Fruit fly (Drosophila melanogaster): ENCODE data around the gene hth.
A peak's percentile ranks its signal among the peaks of the same experiment; 100 is the strongest.

hth gene

dm6 chr3R:10675101-10675500 is 35.7 kb upstream of the hth start (continued):
- no peak for TF ChIP-seq repo (GFP tag; optimal IDR thresholded peaks at IDR 0.05)
- TF ChIP-seq chif (GFP tag; optimal IDR thresholded peaks at IDR 0.05) = peak; percentile 22 to 38
- peak; percentile 26 for TF ChIP-seq oc (tag; optimal IDR thresholded peaks at IDR 0.05)
- no peak for TF ChIP-seq CG17328 (GFP tag; IDR thresholded peaks at IDR 0.05)
- TF ChIP-seq CG13287 (GFP tag; IDR thresholded peaks at IDR 0.05; ENCODE audit: partially characterized antibody) = peak; percentile 92
- TF ChIP-seq amos (GFP tag; IDR thresholded peaks at IDR 0.05; ENCODE audit: partially characterized antibody) = peak; percentile 93
- TF ChIP-seq CG13894 (tag; optimal IDR thresholded peaks at IDR 0.05) = peak; percentile 56
- no peak for TF ChIP-seq wor (GFP tag; IDR thresholded peaks at IDR 0.05)
- TF ChIP-seq NfI (GFP tag; optimal IDR thresholded peaks at IDR 0.05) = peak; percentile 1
- TF ChIP-seq Sry-δ (GFP tag; optimal IDR thresholded peaks at IDR 0.05) = peak; percentile 52
- TF ChIP-seq slou (GFP tag; optimal IDR thresholded peaks at IDR 0.05) = peak; percentile 52
- TF ChIP-seq Jarid2 (GFP tag; optimal IDR thresholded peaks at IDR 0.05) = peak; percentile 30
- peak; percentile 82 for TF ChIP-seq Opbp (GFP tag; IDR thresholded peaks at IDR 0.05; ENCODE audit: partially characterized antibody)
- TF ChIP-seq sens (GFP tag) = peak; percentile 75
- TF ChIP-seq CG2712 (tag; optimal IDR thresholded peaks at IDR 0.05) = peak; percentile 65
- TF ChIP-seq E2f2 (GFP tag; IDR thresholded peaks at IDR 0.05) = peak; percentile 80
- TF ChIP-seq org-1 (GFP tag; optimal IDR thresholded peaks at IDR 0.05) = no peak
- peak; percentile 50 for TF ChIP-seq grn (GFP tag; optimal IDR thresholded peaks at IDR 0.05)
- peak; percentile 35 for TF ChIP-seq grau (tag; optimal IDR thresholded peaks at IDR 0.05)
- peak; percentile 16 for TF ChIP-seq pum (GFP tag; optimal IDR thresholded peaks at IDR 0.05)
- TF ChIP-seq CG9817 (tag; optimal IDR thresholded peaks at IDR 0.05) = peak; percentile 22
- TF ChIP-seq otp (GFP tag; IDR thresholded peaks at IDR 0.05) = no peak
- TF ChIP-seq CG4617 (GFP tag; optimal IDR thresholded peaks at IDR 0.05; ENCODE audit: borderline replicate concordance) = peak; percentile 1
- TF ChIP-seq tin (GFP tag; optimal IDR thresholded peaks at IDR 0.05) = no peak
- peak; percentile 73 for TF ChIP-seq bcd (GFP tag; optimal IDR thresholded peaks at IDR 0.05)
- TF ChIP-seq CG3281 (GFP tag; optimal IDR thresholded peaks at IDR 0.05) = peak; percentile 43
- no peak for TF ChIP-seq Trl (optimal IDR thresholded peaks at IDR 0.05)
- TF ChIP-seq Trl (GFP tag; optimal IDR thresholded peaks at IDR 0.05) = peak; percentile 66
- TF ChIP-seq HmgZ (tag; optimal IDR thresholded peaks at IDR 0.05) = peak; percentile 93
- peak; percentile 70 for TF ChIP-seq CG7987 (GFP tag; optimal IDR thresholded peaks at IDR 0.05)
- TF ChIP-seq row (GFP tag; IDR thresholded peaks at IDR 0.05) = 0 out of 3 replicates have a peak, but pooled peaks have one; percentile 18
- no peak for TF ChIP-seq Drgx (GFP tag; IDR thresholded peaks at IDR 0.05)
- peak; percentile 73 for TF ChIP-seq caup (GFP tag; optimal IDR thresholded peaks at IDR 0.05; ENCODE audit: severe bottlenecking)
- peak; percentile 27 to 66 for TF ChIP-seq dpn (GFP tag; optimal IDR thresholded peaks at IDR 0.05)
- TF ChIP-seq p53 (GFP tag; optimal IDR thresholded peaks at IDR 0.05) = peak; percentile 58
- peak; percentile 69; the same call in 2 of the 3 replicates for TF ChIP-seq hb (GFP tag; IDR thresholded peaks at IDR 0.05; ENCODE audit: partially characterized antibody)
- TF ChIP-seq Doc3 (GFP tag; IDR thresholded peaks at IDR 0.05; ENCODE audit: partially characterized antibody) = peak; percentile 59; the same call in 2 of the 3 replicates
- peak; percentile 92 for TF ChIP-seq knrl (GFP tag; IDR thresholded peaks at IDR 0.05; ENCODE audit: partially characterized antibody)
- TF ChIP-seq CG2120 (GFP tag; optimal IDR thresholded peaks at IDR 0.05) = peak; percentile 62
- peak; percentile 58 for TF ChIP-seq phol (tag; optimal IDR thresholded peaks at IDR 0.05)
- peak; percentile 92 for TF ChIP-seq CG42726 (GFP tag; IDR thresholded peaks at IDR 0.05; ENCODE audit: partially characterized antibody)
- TF ChIP-seq Rfx (GFP tag; IDR thresholded peaks at IDR 0.05) = peak; percentile 48
- peak; percentile 94 for TF ChIP-seq Ets65A (GFP tag)
- TF ChIP-seq HLH54F (GFP tag; optimal IDR thresholded peaks at IDR 0.05) = peak; percentile 50
- TF ChIP-seq Hmr (GFP tag; optimal IDR thresholded peaks at IDR 0.05) = peak; percentile 88
- TF ChIP-seq Dip3 (GFP tag; optimal IDR thresholded peaks at IDR 0.05) = peak; percentile 20
- TF ChIP-seq Meics (GFP tag; optimal IDR thresholded peaks at IDR 0.05) = peak; percentile 52
- TF ChIP-seq dm (GFP tag; optimal IDR thresholded peaks at IDR 0.05) = peak; percentile 24
- peak; percentile 0 for TF ChIP-seq CG4282 (GFP tag; optimal IDR thresholded peaks at IDR 0.05)
- TF ChIP-seq CG17912 (GFP tag; optimal IDR thresholded peaks at IDR 0.05) = peak; percentile 3
- peak; percentile 35 for TF ChIP-seq Xbp1 (GFP tag; optimal IDR thresholded peaks at IDR 0.05)

Measured in whole organism, embryonic.